Comparison of ENCODE assay signal across 5 fruit fly cellular contexts in the genomic region with DNA sequence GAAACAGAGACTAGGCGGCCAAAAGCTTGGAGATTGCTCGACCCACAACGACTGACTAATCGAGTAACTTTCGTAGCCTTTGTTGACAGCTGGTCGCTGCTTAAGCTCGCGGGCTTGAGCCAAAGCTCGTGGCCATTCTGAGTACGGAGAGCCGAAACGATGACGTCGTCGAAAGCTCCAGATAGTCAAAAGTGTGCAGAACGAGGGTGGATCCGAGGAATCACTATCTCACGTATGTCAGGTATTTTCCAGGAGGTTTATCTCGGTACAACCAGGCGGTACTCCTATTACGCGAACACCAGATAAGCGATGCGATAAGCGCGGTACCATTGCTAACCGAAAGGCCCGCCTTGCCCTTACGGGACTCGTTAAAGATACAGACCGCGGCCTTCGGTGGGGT.
TF ChIP-seq lines count a peak whose summit lies in the region.

No protein-coding gene starts in this region.

- no peak for TF ChIP-seq CTCF in whole organism, embryonic (GFP tag; optimal IDR thresholded peaks at IDR 0.05; lab: Kevin White, UChicago)

TF ChIP-seq in whole organism, adult, 20 proteins besides CTCF, POLR2A, EP300 and RAD21 (continues in another document):
- TF ChIP-seq CG14711 (tag; optimal IDR thresholded peaks at IDR 0.05; lab: Kevin White, UChicago) (no peak), CG7101 (tag; optimal IDR thresholded peaks at IDR 0.05; lab: Kevin White, UChicago) (peak; percentile 2), cic (GFP tag; optimal IDR thresholded peaks at IDR 0.05; lab: Kevin White, UChicago) (peak; percentile 82), Hr96 (GFP tag; optimal IDR thresholded peaks at IDR 0.05; lab: Kevin White, UChicago) (no peak), Mnt (GFP tag; optimal IDR thresholded peaks at IDR 0.05; lab: Kevin White, UChicago) (no peak), toe (GFP tag; optimal IDR thresholded peaks at IDR 0.05; lab: Kevin White, UChicago) (no peak), CG12768 (GFP tag; optimal IDR thresholded peaks at IDR 0.05; lab: Kevin White, UChicago) (peak; percentile 23), CG33017 (tag; optimal IDR thresholded peaks at IDR 0.05; lab: Kevin White, UChicago) (peak; percentile 23), CG7045 (GFP tag; optimal IDR thresholded peaks at IDR 0.05; lab: Kevin White, UChicago) (no peak), CG11617 (GFP tag; optimal IDR thresholded peaks at IDR 0.05; lab: Kevin White, UChicago) (no peak), bab1 (GFP tag; optimal IDR thresholded peaks at IDR 0.05; lab: Kevin White, UChicago) (peak; percentile 20), CG1620 (GFP tag; optimal IDR thresholded peaks at IDR 0.05; lab: Kevin White, UChicago) (no peak), kay (GFP tag; lab: Kevin White, UChicago; ENCODE audit: borderline replicate concordance) (no peak), CG5204 (GFP tag; optimal IDR thresholded peaks at IDR 0.05; lab: Kevin White, UChicago) (no peak), Clk (GFP tag; optimal IDR thresholded peaks at IDR 0.05; lab: Kevin White, UChicago) (no peak), Crg-1 (GFP tag; optimal IDR thresholded peaks at IDR 0.05; lab: Kevin White, UChicago) (no peak), cnc (optimal IDR thresholded peaks at IDR 0.05; lab: Kevin White, UChicago) (no peak), ovo (GFP tag; optimal IDR thresholded peaks at IDR 0.05; lab: Kevin White, UChicago) (no peak)

TF ChIP-seq in whole organism, embryonic, 481 proteins besides CTCF, POLR2A, EP300 and RAD21 (continues in another document):
- TF ChIP-seq CG6854 (GFP tag; optimal IDR thresholded peaks at IDR 0.05; lab: Kevin White, UChicago) (peak; percentile 34), HmgZ (tag; optimal IDR thresholded peaks at IDR 0.05; lab: Kevin White, UChicago) (peak; percentile 18), CG18476 (GFP tag; optimal IDR thresholded peaks at IDR 0.05; lab: Kevin White, UChicago) (peak; percentile 87), Fer1 (GFP tag; optimal IDR thresholded peaks at IDR 0.05; lab: Kevin White, UChicago) (peak; percentile 50), exex (tag; optimal IDR thresholded peaks at IDR 0.05; lab: Kevin White, UChicago) (peak; percentile 60), CG34224 (GFP tag; IDR thresholded peaks at IDR 0.05; lab: Robert Waterston, UW; ENCODE audit: partially characterized antibody) (0 out of 3 replicates have a peak, but pooled peaks have one; percentile 43), GATAe (GFP tag; conservative IDR thresholded peaks at IDR 0.05; lab: Robert Waterston, UW) (0 out of 2 replicates have a peak, but pooled peaks have one; percentile 28), Dbx (GFP tag; IDR thresholded peaks at IDR 0.05; lab: Robert Waterston, UW) (peak; percentile 30; the same call in 1 of the 3 replicates), BtbVII (GFP tag; optimal IDR thresholded peaks at IDR 0.05; lab: Kevin White, UChicago) (peak; percentile 87), sug (tag; optimal IDR thresholded peaks at IDR 0.05; lab: Kevin White, UChicago) (peak; percentile 64), Pdp1 (GFP tag; optimal IDR thresholded peaks at IDR 0.05; lab: Kevin White, UChicago) (peak in 1 of 2 experiments; percentile 76), CG13287 (GFP tag; IDR thresholded peaks at IDR 0.05; lab: Robert Waterston, UW; ENCODE audit: partially characterized antibody) (peak; percentile 35; the same call in 1 of the 2 replicates), ase (GFP tag; IDR thresholded peaks at IDR 0.05; lab: Robert Waterston, UW) (no peak), oc (tag; optimal IDR thresholded peaks at IDR 0.05; lab: Kevin White, UChicago) (no peak), Hand (GFP tag; optimal IDR thresholded peaks at IDR 0.05; lab: Kevin White, UChicago) (peak; percentile 14), ftz-f1 (GFP tag; optimal IDR thresholded peaks at IDR 0.05; lab: Kevin White, UChicago) (no peak)

TF ChIP-seq in whole organism, prepupa, 60 proteins besides CTCF, POLR2A, EP300 and RAD21:
- TF ChIP-seq vri (GFP tag; optimal IDR thresholded peaks at IDR 0.05; lab: Kevin White, UChicago) (peak; percentile 95), CG15336 (GFP tag; IDR thresholded peaks at IDR 0.05; lab: Robert Waterston, UW) (no peak), CG6854 (GFP tag; optimal IDR thresholded peaks at IDR 0.05; lab: Kevin White, UChicago) (no peak), svp (GFP tag; lab: Kevin White, UChicago) (peak; percentile 84), Met (GFP tag; optimal IDR thresholded peaks at IDR 0.05; lab: Kevin White, UChicago) (no peak)

TF ChIP-seq in whole organism, pupa, 21 proteins besides CTCF, POLR2A, EP300 and RAD21:
- no peak for TF ChIP-seq rn (GFP tag; IDR thresholded peaks at IDR 0.05; lab: Robert Waterston, UW)
- peak; percentile 36 for TF ChIP-seq EcR (GFP tag; optimal IDR thresholded peaks at IDR 0.05; lab: Kevin White, UChicago)
- no peak for TF ChIP-seq CG10348 (GFP tag; IDR thresholded peaks at IDR 0.05; lab: Robert Waterston, UW)
- no peak for TF ChIP-seq Ets98B (GFP tag; IDR thresholded peaks at IDR 0.05; lab: Robert Waterston, UW)

TF ChIP-seq in whole organism, wandering third instar larva, 38 proteins besides CTCF, POLR2A, EP300 and RAD21:
- no peak for TF ChIP-seq Mio (GFP tag; optimal IDR thresholded peaks at IDR 0.05; lab: Kevin White, UChicago)
- TF ChIP-seq pan (optimal IDR thresholded peaks at IDR 0.05; lab: Kevin White, UChicago): no peak
- peak; percentile 11 for TF ChIP-seq Jra (GFP tag; optimal IDR thresholded peaks at IDR 0.05; lab: Kevin White, UChicago)
- TF ChIP-seq sage (GFP tag; optimal IDR thresholded peaks at IDR 0.05; lab: Kevin White, UChicago): no peak
- peak; percentile 50 for TF ChIP-seq Hr83 (GFP tag; optimal IDR thresholded peaks at IDR 0.05; lab: Kevin White, UChicago; ENCODE audit: poor library complexity, severe bottlenecking)
- no peak for TF ChIP-seq Dfd (GFP tag; optimal IDR thresholded peaks at IDR 0.05; lab: Kevin White, UChicago)
- TF ChIP-seq jim (GFP tag; optimal IDR thresholded peaks at IDR 0.05; lab: Kevin White, UChicago): no peak
- no peak for TF ChIP-seq Dif (GFP tag; optimal IDR thresholded peaks at IDR 0.05; lab: Kevin White, UChicago; ENCODE audit: partially characterized antibody)
- TF ChIP-seq dsf (GFP tag; optimal IDR thresholded peaks at IDR 0.05; lab: Kevin White, UChicago; ENCODE audit: borderline replicate concordance): no peak
- no peak for TF ChIP-seq usp (GFP tag; optimal IDR thresholded peaks at IDR 0.05; lab: Kevin White, UChicago)
- TF ChIP-seq ey (GFP tag; optimal IDR thresholded peaks at IDR 0.05; lab: Kevin White, UChicago): no peak
